Fruit fly (Drosophila melanogaster) whole organism: ENCODE measurements around the gene Pkcdelta.

Experiments used
- CG8478 ChIP-seq: fragments of >200 bp; optimal IDR thresholded peaks from 2 replicates; lab custom pipeline; 2018; ENCODE audit warnings: inconsistent platforms
- Dll ChIP-seq: fragments of >200 bp; optimal IDR thresholded peaks from 2 replicates; lab custom pipeline; 2017
- EcR ChIP-seq, 2 experiments: fragments of >200 bp; optimal IDR thresholded peaks; 2 replicates each; lab custom pipeline; 2017; ENCODE audit warnings: missing biosample characterization in 2 of 2, missing genetic modification characterization in 2 of 2, missing genetic modification reagents in 2 of 2
- pan ChIP-seq: fragments of >200 bp; optimal IDR thresholded peaks from 2 replicates; lab custom pipeline; 2017
- psq ChIP-seq: fragments of >200 bp; optimal IDR thresholded peaks from 2 replicates; lab custom pipeline; 2017
- usp ChIP-seq: fragments of >200 bp; optimal IDR thresholded peaks from 2 replicates; lab custom pipeline; 2017; ENCODE audit warnings: missing biosample characterization, missing genetic modification characterization, mixed read lengths

dm6 chrX:12447874-12448273 is 15.8 kb downstream of the Pkcdelta start:
- no peak for TF ChIP-seq Dll (lab: Kevin White, UChicago)
- no peak for TF ChIP-seq psq (lab: Kevin White, UChicago)
- TF ChIP-seq pan, result no peak
- no peak for TF ChIP-seq usp
- no peak for TF ChIP-seq EcR (GFP tag; optimal IDR thresholded peaks at IDR 0.05; lab: Kevin White, UChicago)
- no peak for TF ChIP-seq CG8478 (lab: Kevin White, UChicago)
